Worm (Caenorhabditis elegans) whole organism, L2 larva: ENCODE data around the gene ttr-15.

ENCODE experiments used
- C34F6.9 ChIP-seq: fragments of 150-350 bp; optimal IDR thresholded peaks from 2 replicates; lab custom pipeline; 2014; ENCODE audit warnings: missing biosample characterization, missing genetic modification characterization
- F13H6.1 ChIP-seq: sonication (generic microtip); optimal IDR thresholded peaks from 2 replicates; lab custom pipeline; 2016; ENCODE audit warnings: missing genetic modification characterization, missing compliant biosample characterization
- Y55F3AM.14 ChIP-seq: fragments of 200-800 bp; sonication (Bioruptor generic); optimal IDR thresholded peaks from 2 replicates; lab custom pipeline; 2018; ENCODE audit warnings: mild to moderate bottlenecking, missing genetic modification characterization, missing compliant biosample characterization
- ZK546.5 ChIP-seq: sonication (generic microtip); optimal IDR thresholded peaks from 2 replicates; lab custom pipeline; 2017; ENCODE audit warnings: missing biosample characterization, missing genetic modification characterization
- alr-1 ChIP-seq: fragments of 150-350 bp; optimal IDR thresholded peaks from 2 replicates; lab custom pipeline; 2014; ENCODE audit warnings: missing biosample characterization, missing genetic modification characterization
- aly-2 ChIP-seq: fragments of 150-350 bp; optimal IDR thresholded peaks from 2 replicates; lab custom pipeline; 2014; ENCODE audit warnings: missing biosample characterization, missing genetic modification characterization
- ama-1 ChIP-seq: fragments of 150-350 bp; optimal IDR thresholded peaks from 2 replicates; lab custom pipeline; 2018; ENCODE audit warnings: inconsistent platforms
- blmp-1 ChIP-seq: sonication (generic microtip); optimal IDR thresholded peaks from 2 replicates; lab custom pipeline; 2017; ENCODE audit warnings: missing genetic modification characterization, mild to moderate bottlenecking, missing compliant biosample characterization, antibody characterized with exemption, moderate library complexity; ENCODE audit not compliant: insufficient read depth
- ceh-16 ChIP-seq: fragments of 150-350 bp; optimal IDR thresholded peaks from 2 replicates; lab custom pipeline; 2014; ENCODE audit warnings: missing biosample characterization, missing genetic modification characterization
- ceh-82 ChIP-seq: fragments of 150-350 bp; optimal IDR thresholded peaks from 2 replicates; lab custom pipeline; 2014; ENCODE audit warnings: missing biosample characterization, missing genetic modification characterization
- crh-2 ChIP-seq: sonication (generic microtip); optimal IDR thresholded peaks from 2 replicates; lab custom pipeline; 2017; ENCODE audit warnings: missing biosample characterization, missing genetic modification characterization
- dmd-4 ChIP-seq: sonication (generic microtip); optimal IDR thresholded peaks from 2 replicates; lab custom pipeline; 2017; ENCODE audit warnings: missing biosample characterization, missing genetic modification characterization
- egl-27 ChIP-seq: sonication (generic microtip); optimal IDR thresholded peaks from 3 replicates; lab custom pipeline; 2017; ENCODE audit warnings: missing biosample characterization, missing genetic modification reagents, missing genetic modification characterization
- elt-1 ChIP-seq: fragments of 150-350 bp; optimal IDR thresholded peaks from 2 replicates; lab custom pipeline; 2014; ENCODE audit warnings: missing biosample characterization, missing genetic modification characterization
- elt-3 ChIP-seq: sonication (generic microtip); optimal IDR thresholded peaks from 2 replicates; lab custom pipeline; 2017; ENCODE audit warnings: missing biosample characterization, missing genetic modification characterization
- fos-1 ChIP-seq: fragments of 150-350 bp; optimal IDR thresholded peaks from 2 replicates; lab custom pipeline; 2014; ENCODE audit warnings: missing biosample characterization, missing genetic modification characterization
- gmeb-1 ChIP-seq: fragments of 150-350 bp; optimal IDR thresholded peaks from 2 replicates; lab custom pipeline; 2014; ENCODE audit warnings: missing biosample characterization, missing genetic modification characterization
- lin-11 ChIP-seq: fragments of 150-350 bp; sonication (generic microtip); optimal IDR thresholded peaks from 2 replicates; lab custom pipeline; 2014; ENCODE audit warnings: missing biosample characterization, missing genetic modification characterization, inconsistent platforms, mixed read lengths
- lin-13 ChIP-seq: fragments of 150-350 bp; optimal IDR thresholded peaks from 2 replicates; lab custom pipeline; 2014; ENCODE audit warnings: missing biosample characterization, missing genetic modification reagents, missing genetic modification characterization
- lin-39 ChIP-seq: fragments of 150-350 bp; optimal IDR thresholded peaks from 2 replicates; lab custom pipeline; 2014; ENCODE audit warnings: missing biosample characterization, missing genetic modification reagents, missing genetic modification characterization
- lsy-2 ChIP-seq, 2 experiments: fragments of 150-350 bp in 1 of 2; sonication (generic microtip) in 1 of 2; optimal IDR thresholded peaks; 2 replicates each; lab custom pipeline; 2014 to 2017; ENCODE audit warnings: missing biosample characterization in 2 of 2, missing genetic modification characterization in 2 of 2
- mab-5 ChIP-seq: fragments of 150-350 bp; optimal IDR thresholded peaks from 2 replicates; lab custom pipeline; 2014; ENCODE audit warnings: missing biosample characterization, missing genetic modification characterization
- mbf-1 ChIP-seq: sonication (generic microtip); optimal IDR thresholded peaks from 2 replicates; lab custom pipeline; 2017; ENCODE audit warnings: missing biosample characterization, missing genetic modification characterization
- nhr-10 ChIP-seq: sonication (generic microtip); optimal IDR thresholded peaks from 2 replicates; lab custom pipeline; 2017; ENCODE audit warnings: missing biosample characterization, missing genetic modification characterization
- nhr-11 ChIP-seq: fragments of 150-350 bp; optimal IDR thresholded peaks from 2 replicates; lab custom pipeline; 2014; ENCODE audit warnings: missing biosample characterization, missing genetic modification characterization
- nhr-12 ChIP-seq: fragments of 150-350 bp; optimal IDR thresholded peaks from 2 replicates; lab custom pipeline; 2014; ENCODE audit warnings: missing biosample characterization, missing genetic modification characterization
- nhr-129 ChIP-seq: fragments of 150-350 bp; optimal IDR thresholded peaks from 2 replicates; lab custom pipeline; 2014; ENCODE audit warnings: missing biosample characterization, missing genetic modification characterization
- nhr-21 ChIP-seq: fragments of 150-350 bp; optimal IDR thresholded peaks from 2 replicates; lab custom pipeline; 2014; ENCODE audit warnings: missing biosample characterization, missing genetic modification characterization
- nhr-237 ChIP-seq: fragments of 150-350 bp; optimal IDR thresholded peaks from 2 replicates; lab custom pipeline; 2014; ENCODE audit warnings: missing biosample characterization, missing genetic modification characterization
- nhr-25 ChIP-seq: fragments of 150-350 bp; sonication (generic microtip); optimal IDR thresholded peaks from 3 replicates; lab custom pipeline; 2014; ENCODE audit warnings: missing biosample characterization, missing genetic modification characterization
- nhr-6 ChIP-seq: fragments of 150-350 bp; optimal IDR thresholded peaks from 2 replicates; lab custom pipeline; 2014; ENCODE audit warnings: missing biosample characterization, missing genetic modification characterization
- nhr-77 ChIP-seq: fragments of 150-350 bp; optimal IDR thresholded peaks from 2 replicates; lab custom pipeline; 2014; ENCODE audit warnings: missing biosample characterization, missing genetic modification characterization
- peb-1 ChIP-seq: fragments of 150-350 bp; optimal IDR thresholded peaks from 2 replicates; lab custom pipeline; 2014; ENCODE audit warnings: missing biosample characterization, missing genetic modification characterization
- sem-4 ChIP-seq: fragments of 150-350 bp; optimal IDR thresholded peaks from 2 replicates; lab custom pipeline; 2014; ENCODE audit warnings: missing biosample characterization, missing genetic modification reagents, missing genetic modification characterization
- skn-1 ChIP-seq: sonication (generic microtip); optimal IDR thresholded peaks from 2 replicates; lab custom pipeline; 2017; ENCODE audit warnings: missing biosample characterization, missing genetic modification characterization
- sma-3 ChIP-seq: sonication (generic microtip); optimal IDR thresholded peaks from 2 replicates; lab custom pipeline; 2016; ENCODE audit warnings: missing genetic modification reagents, missing genetic modification characterization, missing compliant biosample characterization
- sma-9 ChIP-seq, 2 experiments: fragments of 150-350 bp in 1 of 2; sonication (generic microtip) in 1 of 2; optimal IDR thresholded peaks; 2 replicates each; lab custom pipeline; 2014 to 2016; ENCODE audit warnings: missing genetic modification characterization in 2 of 2, mild to moderate bottlenecking in 1 of 2, missing biosample characterization in 1 of 2, missing compliant biosample characterization in 1 of 2, missing genetic modification reagents in 1 of 2, moderate library complexity in 1 of 2
- snpc-4 ChIP-seq: fragments of 150-350 bp; optimal IDR thresholded peaks from 2 replicates; lab custom pipeline; 2014; ENCODE audit warnings: missing biosample characterization, missing genetic modification characterization
- unc-39 ChIP-seq: fragments of 150-350 bp; optimal IDR thresholded peaks from 2 replicates; lab custom pipeline; 2014; ENCODE audit warnings: missing biosample characterization, missing genetic modification characterization
- ztf-1 ChIP-seq: fragments of 200-800 bp; sonication (Bioruptor generic); conservative IDR thresholded peaks from 2 replicates; pipeline ENCODE4 v1.3.6; 2022; ENCODE audit warnings: missing genetic modification characterization, missing compliant biosample characterization
- ztf-4 ChIP-seq: fragments of 150-350 bp; optimal IDR thresholded peaks from 2 replicates; lab custom pipeline; 2014; ENCODE audit warnings: missing biosample characterization, missing genetic modification characterization

Gene ttr-15

DNA sequence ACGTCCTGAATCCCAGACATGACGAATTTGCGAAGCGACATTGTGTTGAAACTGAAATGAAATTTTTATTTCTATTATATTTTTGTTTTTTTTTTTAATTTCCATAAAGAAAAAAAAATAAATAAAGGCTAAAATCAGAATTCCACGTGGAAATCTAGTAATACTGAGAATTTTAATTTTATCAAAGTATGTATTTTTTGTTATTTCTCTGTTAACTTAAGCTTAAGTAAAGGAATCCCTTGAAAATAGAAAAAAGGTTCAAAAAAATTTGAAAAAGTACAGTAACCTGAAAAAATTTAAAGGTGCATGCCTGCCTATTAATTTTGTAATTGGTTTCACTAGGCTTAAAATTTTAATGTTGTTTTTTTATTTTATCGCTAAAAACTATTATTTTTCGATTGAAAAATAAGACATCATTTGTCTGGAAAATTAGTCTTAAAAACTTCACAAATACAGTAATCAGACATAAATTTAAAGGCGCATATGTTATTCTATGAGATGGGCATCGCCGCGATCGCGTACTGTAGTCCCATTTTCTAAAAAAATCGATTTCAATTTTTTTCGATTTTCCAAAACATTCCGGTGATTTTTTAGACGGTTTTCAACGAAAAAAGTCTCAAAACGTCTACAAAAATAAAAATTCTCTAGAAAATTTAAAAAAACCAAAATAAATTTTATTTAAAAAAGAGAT lies 7.1 kb upstream of the ttr-15 start, which contains the start of gene nex-2:
nex-2 (minus strand) TSS at position 51 of the 691 bp plus-strand sequence.
- TF ChIP-seq skn-1 (tag; lab: Kevin White, UChicago) (no peak), C34F6.9 (tag; lab: Kevin White, UChicago) (no peak), elt-1 (tag; lab: Kevin White, UChicago) (no peak), nhr-129 (no peak), aly-2 (tag; lab: Kevin White, UChicago) (no peak), peb-1 (tag; lab: Kevin White, UChicago) (no peak), nhr-10 (no peak), gmeb-1 (tag; lab: Kevin White, UChicago) (no peak), egl-27 (tag; lab: Kevin White, UChicago) (no peak), unc-39 (no peak), lsy-2 (tag; optimal IDR thresholded peaks at IDR 0.05; lab: Kevin White, UChicago) (no peak), blmp-1 (tag; lab: Kevin White, UChicago) (no peak), alr-1 (tag; lab: Kevin White, UChicago) (no peak)

DNA sequence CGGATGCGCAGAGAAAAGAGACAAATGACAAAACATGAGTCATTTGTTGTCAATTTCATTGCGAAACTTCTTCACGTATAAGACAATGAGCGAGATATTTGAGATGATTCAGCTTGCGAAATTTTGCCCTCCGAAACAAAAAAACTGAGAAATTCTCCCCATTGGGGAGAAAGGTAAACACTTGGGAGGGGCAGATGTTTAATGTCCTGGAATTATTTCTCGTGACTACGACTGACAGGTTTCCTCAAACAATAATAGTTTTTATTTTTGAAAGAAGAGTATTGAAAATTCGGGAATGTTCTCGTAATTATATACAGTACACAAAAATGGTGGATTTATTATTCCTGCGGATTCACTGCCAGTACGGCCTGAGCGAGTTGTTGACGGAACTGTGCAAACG lies 6.4 kb upstream of the ttr-15 start:
- TF ChIP-seq ZK546.5 (tag; lab: Kevin White, UChicago) (no peak), gmeb-1 (tag; lab: Kevin White, UChicago) (no peak), ama-1 (lab: Kevin White, UChicago) (peak; percentile 54), lin-13 (GFP tag; lab: Kevin White, UChicago) (no peak), mbf-1 (tag; lab: Kevin White, UChicago) (no peak), dmd-4 (tag; lab: Kevin White, UChicago) (no peak), ceh-82 (no peak), blmp-1 (tag; lab: Kevin White, UChicago) (no peak), nhr-129 (peak; percentile 42), C34F6.9 (tag; lab: Kevin White, UChicago) (peak; percentile 48), sma-3 (GFP tag; lab: Kevin White, UChicago) (peak; percentile 15), F13H6.1 (tag; lab: Kevin White, UChicago) (peak; percentile 36), ceh-16 (tag; lab: Kevin White, UChicago) (no peak), nhr-77 (no peak)

DNA sequence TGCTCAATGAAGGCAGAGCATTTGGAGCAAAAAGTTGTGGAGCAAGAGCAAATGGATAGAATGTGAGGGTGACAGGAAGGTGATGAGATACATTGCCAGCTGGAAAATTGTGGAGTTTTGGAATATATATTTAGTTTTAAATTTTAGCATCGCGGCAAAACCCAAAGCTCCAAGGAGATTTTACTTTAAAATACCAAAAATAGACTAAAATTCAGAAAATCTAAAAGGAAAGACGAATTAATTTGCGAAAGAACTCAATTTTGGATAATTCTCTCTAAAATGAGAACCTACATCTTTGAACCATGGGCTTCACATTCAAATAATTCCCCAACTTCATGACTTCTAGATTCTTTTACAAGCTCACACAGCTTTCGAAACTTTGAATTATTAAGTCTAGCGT lies 5.1 kb upstream of the ttr-15 start, which contains the start of gene T07C4.12:
T07C4.12 (minus strand) TSS at position 101 of the 400 bp plus-strand sequence.
- TF ChIP-seq fos-1 (tag; lab: Kevin White, UChicago) (no peak), elt-3 (tag; lab: Kevin White, UChicago) (no peak), F13H6.1 (tag; lab: Kevin White, UChicago) (no peak), sma-3 (GFP tag; lab: Kevin White, UChicago) (no peak), ama-1 (lab: Kevin White, UChicago) (no peak), nhr-129 (no peak), nhr-10 (no peak), ceh-82 (no peak), lin-39 (tag; lab: Kevin White, UChicago) (no peak), Y55F3AM.14 (GFP tag; lab: Kevin White, UChicago) (no peak), ztf-1 (no peak), sem-4 (tag; lab: Kevin White, UChicago) (no peak), ztf-4 (tag; lab: Kevin White, UChicago) (no peak)

DNA sequence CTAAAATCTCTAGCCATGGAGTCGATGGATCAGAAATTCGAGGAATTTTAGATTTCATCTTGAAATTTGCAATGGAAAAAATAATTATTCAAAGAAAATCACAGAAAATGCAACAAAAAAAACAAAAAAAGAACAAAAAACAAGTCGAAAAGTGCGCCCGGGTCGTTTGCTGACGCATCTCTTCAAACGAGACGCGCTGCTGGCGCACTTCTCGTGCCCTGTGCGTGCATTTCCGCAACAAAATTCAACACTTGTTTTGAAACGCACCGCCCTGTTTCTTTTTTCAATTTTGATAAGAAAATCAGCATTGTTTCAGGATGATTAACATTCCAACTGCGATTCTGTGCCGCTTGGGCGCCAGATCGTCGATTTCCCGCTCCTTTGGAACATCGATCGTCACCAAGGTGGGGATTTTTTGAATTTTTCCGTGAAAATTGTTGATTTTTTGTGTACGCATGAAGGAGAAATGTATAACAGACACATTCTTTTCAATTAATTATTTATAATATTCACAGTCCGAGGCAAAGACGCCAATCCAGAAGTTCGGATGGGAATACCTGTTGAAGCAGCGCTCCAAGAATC lies 3.6 kb upstream of the ttr-15 start, which contains the start of the genes jmjd-4 and mev-1:
jmjd-4 (minus strand) TSS at position 58 of the 582 bp plus-strand sequence.
mev-1 (plus strand) TSS at position 317 of the 582 bp plus-strand sequence.
- TF ChIP-seq nhr-11 (tag; lab: Kevin White, UChicago) (no peak), nhr-77 (peak; percentile 32), dmd-4 (tag; lab: Kevin White, UChicago) (no peak), snpc-4 (peak; percentile 63), lin-11 (tag; lab: Kevin White, UChicago) (peak; percentile 85), nhr-10 (peak; percentile 52), nhr-237 (no peak), aly-2 (tag; lab: Kevin White, UChicago) (peak; percentile 33), F13H6.1 (tag; lab: Kevin White, UChicago) (peak; percentile 84), sma-9 (GFP tag; optimal IDR thresholded peaks at IDR 0.05; lab: Kevin White, UChicago) (peak; percentile 79), sma-9 (tag; optimal IDR thresholded peaks at IDR 0.05; lab: Kevin White, UChicago) (no peak), Y55F3AM.14 (GFP tag; lab: Kevin White, UChicago) (peak; percentile 11), sma-3 (GFP tag; lab: Kevin White, UChicago) (peak; percentile 82), ZK546.5 (tag; lab: Kevin White, UChicago) (peak; percentile 36), nhr-25 (tag; lab: Kevin White, UChicago) (peak; percentile 80), nhr-12 (tag; lab: Kevin White, UChicago) (no peak), gmeb-1 (tag; lab: Kevin White, UChicago) (peak; percentile 90), mbf-1 (tag; lab: Kevin White, UChicago) (no peak), alr-1 (tag; lab: Kevin White, UChicago) (no peak), peb-1 (tag; lab: Kevin White, UChicago) (no peak), ceh-16 (tag; lab: Kevin White, UChicago) (peak; percentile 19), mab-5 (tag; lab: Kevin White, UChicago) (peak; percentile 63), lsy-2 (tag; optimal IDR thresholded peaks at IDR 0.05; lab: Kevin White, UChicago) (peak; percentile 89 to 94), lin-13 (GFP tag; lab: Kevin White, UChicago) (peak; percentile 78), C34F6.9 (tag; lab: Kevin White, UChicago) (peak; percentile 95), unc-39 (no peak), fos-1 (tag; lab: Kevin White, UChicago) (peak; percentile 91), crh-2 (tag; lab: Kevin White, UChicago) (peak; percentile 87), nhr-129 (peak; percentile 77), nhr-6 (tag; lab: Kevin White, UChicago) (peak; percentile 24), ama-1 (lab: Kevin White, UChicago) (no peak), nhr-21 (tag; lab: Kevin White, UChicago) (peak; percentile 77)
